Worm (Caenorhabditis elegans): ENCODE results near the gene str-81.

DNA sequence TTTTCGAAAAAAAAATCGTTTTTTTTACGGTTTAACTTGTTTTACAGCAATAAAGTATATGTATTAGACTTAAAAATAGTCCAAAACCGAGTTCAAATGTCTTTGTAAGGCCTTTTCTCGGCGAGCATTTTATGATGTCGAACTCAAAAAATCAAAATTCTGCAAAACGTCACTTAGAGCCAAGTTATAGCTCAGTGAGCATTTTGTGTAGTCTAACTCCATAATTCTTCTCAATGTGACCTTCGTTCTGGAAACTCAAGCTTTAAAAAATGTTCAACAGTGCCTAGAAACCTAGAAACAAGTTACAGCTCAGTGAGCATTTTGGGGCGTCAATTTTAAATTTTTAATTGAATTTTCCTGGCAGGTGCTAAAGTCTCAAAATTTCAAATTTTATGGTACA is 75.2 kb downstream of the str-81 start:
- no peak for TF ChIP-seq snpc-4 (GFP tag; optimal IDR thresholded peaks at IDR 0.05)
- TF ChIP-seq snpc-4 (tag; optimal IDR thresholded peaks at IDR 0.05) = no peak
- no peak for TF ChIP-seq madf-10 (tag; optimal IDR thresholded peaks at IDR 0.05)
- TF ChIP-seq unc-62 (GFP tag; optimal IDR thresholded peaks at IDR 0.05) = no peak
